Fruit fly (Drosophila melanogaster) whole organism, embryonic: Measurements from ENCODE around the gene CG31778.

Experiments used
- CG7928 ChIP-seq: fragments of 200-800 bp; sonication (Bioruptor generic); optimal IDR thresholded peaks from 2 replicates; lab custom pipeline; 2017; ENCODE audit warnings: missing biosample characterization, mild to moderate bottlenecking, missing genetic modification characterization
- Deaf1 ChIP-seq: fragments of 200-800 bp; optimal IDR thresholded peaks from 3 replicates; lab custom pipeline; 2019; ENCODE audit warnings: missing biosample characterization, mild to moderate bottlenecking, missing genetic modification characterization, moderate library complexity
- Hmr ChIP-seq: fragments of 200-800 bp; sonication (Bioruptor generic); optimal IDR thresholded peaks from 3 replicates; lab custom pipeline; 2017; ENCODE audit warnings: mild to moderate bottlenecking, missing biosample characterization, missing genetic modification reagents, missing genetic modification characterization
- Myb ChIP-seq: fragments of 200-800 bp; sonication (Bioruptor generic); optimal IDR thresholded peaks from 2 replicates; lab custom pipeline; 2016; ENCODE audit warnings: missing biosample characterization, missing genetic modification characterization
- Nf-YB ChIP-seq: fragments of 200-800 bp; sonication (Bioruptor generic); optimal IDR thresholded peaks from 3 replicates; lab custom pipeline; 2019; ENCODE audit warnings: missing biosample characterization, mild to moderate bottlenecking, missing genetic modification characterization, moderate library complexity
- Scr ChIP-seq: fragments of 200-800 bp; sonication (Bioruptor generic); IDR thresholded peaks from 2 replicates; pipeline ENCODE4 v1.3.6; 2022; ENCODE audit warnings: missing biosample characterization, missing genetic modification characterization; ENCODE audit not compliant: partially characterized antibody
- bbx ChIP-seq: fragments of 200-800 bp; sonication (Bioruptor generic); IDR thresholded peaks from 2 replicates; pipeline ENCODE4 v1.3.6; 2022; ENCODE audit warnings: missing biosample characterization, missing genetic modification characterization; ENCODE audit not compliant: partially characterized antibody
- knrl ChIP-seq: fragments of 200-800 bp; sonication (Bioruptor generic); IDR thresholded peaks from 3 replicates; pipeline ENCODE4 v1.3.6; 2022; ENCODE audit warnings: missing biosample characterization, missing genetic modification characterization; ENCODE audit not compliant: partially characterized antibody

DNA sequence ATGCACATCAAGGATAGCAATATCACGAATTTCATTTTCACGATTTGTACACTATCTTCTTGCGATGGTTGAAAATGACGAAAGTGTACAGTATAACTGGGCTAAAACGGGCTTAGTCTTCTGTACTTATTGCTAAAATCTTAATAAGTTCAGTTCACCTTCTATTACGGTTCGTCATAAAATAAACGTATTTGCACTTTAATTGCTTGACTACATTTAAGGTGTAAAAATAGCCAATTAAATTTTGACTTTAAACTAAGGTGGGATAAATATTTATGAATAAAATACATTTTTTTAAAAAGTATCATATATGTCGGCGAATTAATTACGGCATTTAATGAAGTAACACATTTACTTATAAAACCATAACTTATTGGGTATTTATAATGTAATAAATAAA, 35.6 kb downstream of the CG31778 start, which contains the start of gene Sfp24Bb:
- TF ChIP-seq Myb = no peak
- no peak for TF ChIP-seq knrl
- no peak for TF ChIP-seq CG7928 (GFP tag; lab: Kevin White, UChicago)
- no peak for TF ChIP-seq Nf-YB
- no peak for TF ChIP-seq Deaf1 (tag; lab: Kevin White, UChicago)
- no peak for TF ChIP-seq Hmr (GFP tag; lab: Kevin White, UChicago)
- TF ChIP-seq bbx (GFP tag; lab: Robert Waterston, UW) = no peak
- TF ChIP-seq Scr = no peak
